Fruit fly (Drosophila melanogaster): ENCODE results near the gene CG11151.

CG11151 gene

dm6 chrX:13762372-13762883, 22.9 kb downstream of the CG11151 start, which contains the start of gene rdgB (continued):
- TF ChIP-seq CG8388 (GFP tag; optimal IDR thresholded peaks at IDR 0.05) = peak; percentile 67
- no peak for TF ChIP-seq CHES-1-like (GFP tag; optimal IDR thresholded peaks at IDR 0.05)
- no peak for TF ChIP-seq CG11560 (tag; IDR thresholded peaks at IDR 0.05)
- peak; percentile 81 for TF ChIP-seq Xbp1 (GFP tag; optimal IDR thresholded peaks at IDR 0.05)
- peak; percentile 51 for TF ChIP-seq Six4 (GFP tag; optimal IDR thresholded peaks at IDR 0.05)
- no peak for TF ChIP-seq CG12236 (GFP tag; optimal IDR thresholded peaks at IDR 0.05)
- TF ChIP-seq CG2202 (tag; optimal IDR thresholded peaks at IDR 0.05) = no peak
- peak; percentile 40 for TF ChIP-seq mam (GFP tag; optimal IDR thresholded peaks at IDR 0.05)
- TF ChIP-seq Ada2b (GFP tag; IDR thresholded peaks at IDR 0.05) = peak; percentile 58
- TF ChIP-seq Spps (tag; optimal IDR thresholded peaks at IDR 0.05) = no peak
- TF ChIP-seq HLH54F (GFP tag; optimal IDR thresholded peaks at IDR 0.05) = peak; percentile 22
- TF ChIP-seq Med (GFP tag) = peak; percentile 74
- peak; percentile 42 for TF ChIP-seq Dip3 (GFP tag; optimal IDR thresholded peaks at IDR 0.05)
- no peak for TF ChIP-seq bowl (GFP tag; IDR thresholded peaks at IDR 0.05)
- peak; percentile 90 for TF ChIP-seq CG7839 (tag; optimal IDR thresholded peaks at IDR 0.05)
- TF ChIP-seq CG18011 (GFP tag; optimal IDR thresholded peaks at IDR 0.05) = no peak
- TF ChIP-seq fu2 (GFP tag; optimal IDR thresholded peaks at IDR 0.05) = no peak
- TF ChIP-seq Pdp1 (GFP tag; optimal IDR thresholded peaks at IDR 0.05) = peak; percentile 41 to 56
- TF ChIP-seq Dek (tag; optimal IDR thresholded peaks at IDR 0.05) = peak; percentile 85
- TF ChIP-seq CG15011 (GFP tag; optimal IDR thresholded peaks at IDR 0.05) = peak; percentile 78
- no peak for TF ChIP-seq HLH4C (GFP tag; IDR thresholded peaks at IDR 0.05; ENCODE audit: partially characterized antibody)
- peak; percentile 81 for TF ChIP-seq caup (GFP tag; optimal IDR thresholded peaks at IDR 0.05; ENCODE audit: severe bottlenecking)
- peak; percentile 85 for TF ChIP-seq CG2712 (tag; optimal IDR thresholded peaks at IDR 0.05)
- no peak for TF ChIP-seq CG14965 (GFP tag; optimal IDR thresholded peaks at IDR 0.05; ENCODE audit: borderline replicate concordance)
- TF ChIP-seq dysf (GFP tag; IDR thresholded peaks at IDR 0.05) = peak; percentile 83
- TF ChIP-seq YL-1 (GFP tag; optimal IDR thresholded peaks at IDR 0.05) = no peak
- TF ChIP-seq Dip2 (GFP tag; IDR thresholded peaks at IDR 0.05) = no peak
- TF ChIP-seq Gsc (GFP tag; IDR thresholded peaks at IDR 0.05) = 0 out of 2 replicates have a peak, but pooled peaks have one; percentile 29
- TF ChIP-seq GATAe (GFP tag; conservative IDR thresholded peaks at IDR 0.05) = no peak
- TF ChIP-seq knrl (GFP tag; IDR thresholded peaks at IDR 0.05; ENCODE audit: partially characterized antibody) = no peak; the same call in 2 of the 3 replicates
- TF ChIP-seq Hmx (GFP tag; optimal IDR thresholded peaks at IDR 0.05) = peak; percentile 44
- peak; percentile 38; the same call in 1 of the 3 replicates for TF ChIP-seq CG34422 (GFP tag; IDR thresholded peaks at IDR 0.05)
- peak; percentile 70 for TF ChIP-seq CG34376 (GFP tag; optimal IDR thresholded peaks at IDR 0.05)
- peak; percentile 63 for TF ChIP-seq Xrp1 (GFP tag; IDR thresholded peaks at IDR 0.05)
- TF ChIP-seq CG17359 (tag; optimal IDR thresholded peaks at IDR 0.05) = peak; percentile 80
- 0 out of 3 replicates have a peak, but pooled peaks have one; percentile 18 for TF ChIP-seq CG14050 (GFP tag; IDR thresholded peaks at IDR 0.05)
- TF ChIP-seq ranshi (GFP tag; IDR thresholded peaks at IDR 0.05) = peak; percentile 65; the same call in 1 of the 2 replicates
- peak; percentile 82 for TF ChIP-seq fd96Cb (tag; optimal IDR thresholded peaks at IDR 0.05)
- peak; percentile 82 for TF ChIP-seq CG31441 (GFP tag; IDR thresholded peaks at IDR 0.05)
- no peak for TF ChIP-seq zen2 (GFP tag; IDR thresholded peaks at IDR 0.05; ENCODE audit: partially characterized antibody)
- peak; percentile 67 for TF ChIP-seq lilli (GFP tag; optimal IDR thresholded peaks at IDR 0.05)
- peak; percentile 43 for TF ChIP-seq CG33557 (GFP tag; optimal IDR thresholded peaks at IDR 0.05)
- TF ChIP-seq tna (GFP tag; IDR thresholded peaks at IDR 0.05; ENCODE audit: partially characterized antibody) = no peak
- peak; percentile 50 for TF ChIP-seq CG6654 (GFP tag; optimal IDR thresholded peaks at IDR 0.05)
- TF ChIP-seq CG1024 (GFP tag; IDR thresholded peaks at IDR 0.05) = no peak
- no peak for TF ChIP-seq Hr39 (optimal IDR thresholded peaks at IDR 0.05)
- peak; percentile 67 for TF ChIP-seq wor (GFP tag; IDR thresholded peaks at IDR 0.05)
- peak in 1 of 2 experiments; percentile 69 for TF ChIP-seq Eip74EF (GFP tag; optimal IDR thresholded peaks at IDR 0.05)
- TF ChIP-seq Taf1 (GFP tag; IDR thresholded peaks at IDR 0.05) = peak; percentile 39; the same call in 1 of the 2 replicates
- peak; percentile 87 for TF ChIP-seq CG18599 (GFP tag; optimal IDR thresholded peaks at IDR 0.05)
